Worm (Caenorhabditis elegans) whole organism, L3 larva: ENCODE measurements around the gene ttr-21.

Experiments used
- fos-1 ChIP-seq: fragments of 150-350 bp; optimal IDR thresholded peaks from 2 replicates; lab custom pipeline; 2014; ENCODE audit warnings: missing biosample characterization, missing genetic modification characterization
- mdl-1 ChIP-seq: fragments of 150-350 bp; optimal IDR thresholded peaks from 2 replicates; lab custom pipeline; 2014; ENCODE audit warnings: missing biosample characterization, missing genetic modification characterization
- nhr-11 ChIP-seq: fragments of 150-350 bp; optimal IDR thresholded peaks from 2 replicates; lab custom pipeline; 2014; ENCODE audit warnings: missing biosample characterization, missing genetic modification characterization
- nhr-76 ChIP-seq: fragments of 150-350 bp; sonication (generic microtip); optimal IDR thresholded peaks from 5 replicates; lab custom pipeline; 2014; ENCODE audit warnings: missing biosample characterization, missing genetic modification characterization
- nhr-77 ChIP-seq: fragments of 150-350 bp; optimal IDR thresholded peaks from 2 replicates; lab custom pipeline; 2014; ENCODE audit warnings: missing biosample characterization, missing genetic modification characterization
- sea-2 ChIP-seq: fragments of 150-350 bp; sonication (generic microtip); optimal IDR thresholded peaks from 4 replicates; lab custom pipeline; 2014; ENCODE audit warnings: missing biosample characterization, missing genetic modification reagents, missing genetic modification characterization
- skn-1 ChIP-seq: fragments of 150-350 bp; optimal IDR thresholded peaks from 2 replicates; lab custom pipeline; 2014; ENCODE audit warnings: missing biosample characterization, missing genetic modification characterization

DNA sequence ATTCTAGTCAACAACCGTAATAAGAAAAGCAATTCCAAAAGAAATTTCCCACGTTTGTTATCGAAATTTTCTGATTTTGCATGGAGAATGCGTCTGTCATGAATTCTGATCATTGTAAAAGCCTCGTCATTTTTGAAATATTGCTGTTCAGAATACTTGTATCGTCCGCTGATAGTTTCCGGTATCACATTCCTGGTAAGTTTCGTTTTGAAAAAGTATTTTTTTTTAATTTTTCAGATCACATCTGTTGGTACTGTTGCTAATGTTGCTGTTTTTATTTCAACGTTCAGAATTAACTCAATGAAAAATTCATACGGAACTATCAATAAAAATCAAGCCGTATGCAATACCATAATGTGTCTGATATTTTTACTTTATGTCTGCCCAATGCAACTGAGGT lies 13.3 kb downstream of the ttr-21 start, which contains the start of gene srx-17:
- no peak for TF ChIP-seq sea-2 (GFP tag; lab: Kevin White, UChicago)
- no peak for TF ChIP-seq nhr-11 (tag; lab: Kevin White, UChicago)
- no peak for TF ChIP-seq nhr-76
- no peak for TF ChIP-seq nhr-77 (tag; lab: Kevin White, UChicago)
- no peak for TF ChIP-seq fos-1
- no peak for TF ChIP-seq skn-1 (tag; lab: Kevin White, UChicago)
- TF ChIP-seq mdl-1 (tag; lab: Kevin White, UChicago) = no peak
